Fruit fly (Drosophila melanogaster): Measurements from ENCODE around the gene CG11791.

The CG11791 gene

DNA sequence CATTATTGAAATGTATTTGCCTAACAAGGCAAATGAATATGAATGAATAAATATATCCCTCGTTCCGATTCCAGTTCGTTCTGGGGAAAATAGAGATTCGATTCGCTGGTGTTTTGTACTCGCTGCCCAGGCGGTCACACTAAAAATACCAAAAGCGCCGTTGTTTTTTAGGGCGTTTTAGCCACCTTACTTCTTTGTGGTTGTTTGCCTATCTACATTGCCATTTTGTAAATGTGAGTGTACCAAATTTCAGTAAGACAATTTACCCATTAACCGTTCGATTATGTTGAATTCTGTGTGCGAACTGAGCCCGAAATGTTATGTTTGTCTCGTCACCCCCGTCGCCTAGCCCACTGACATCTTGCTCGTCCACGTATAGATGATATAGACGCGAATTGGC lies 48.1 kb downstream of the CG11791 start, which contains the start of the genes CG33095 and CG33096:
Gene CG33095 (plus strand): TSS at position 187 of the 400 bp plus-strand sequence.
Gene CG33096 (plus strand): TSS at position 187 of the 400 bp plus-strand sequence.
- TF ChIP-seq ttk (optimal IDR thresholded peaks at IDR 0.05) (no peak), insv (optimal IDR thresholded peaks at IDR 0.05) (no peak), h (optimal IDR thresholded peaks at IDR 0.05) (no peak), Myc (optimal IDR thresholded peaks at IDR 0.05) (no peak), psq (optimal IDR thresholded peaks at IDR 0.05) (no peak)

DNA sequence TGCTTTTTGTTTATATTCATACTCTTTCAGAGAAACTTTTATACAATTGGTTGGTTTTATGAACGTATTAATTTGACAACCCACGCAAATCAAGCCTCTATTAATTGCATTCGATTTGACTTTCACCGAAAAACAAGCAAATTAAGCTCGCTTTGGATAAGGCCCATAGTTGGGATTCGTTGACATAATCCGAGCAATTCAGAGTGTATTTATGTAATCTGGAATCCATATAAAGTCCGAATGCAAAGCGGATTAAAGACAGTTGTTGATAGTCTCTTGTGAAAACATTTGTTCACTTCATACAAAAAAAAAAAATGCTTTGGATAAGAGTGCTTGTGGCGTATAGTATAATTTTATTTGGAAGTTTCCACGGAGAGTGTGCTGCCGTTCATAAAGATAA lies 52.8 kb downstream of the CG11791 start, which contains the start of gene CG45095:
Gene CG45095 (plus strand): TSS at position 301 of the 400 bp plus-strand sequence.
- TF ChIP-seq Sin3A (optimal IDR thresholded peaks at IDR 0.05): no peak
- no peak for TF ChIP-seq psq (optimal IDR thresholded peaks at IDR 0.05)
- no peak for TF ChIP-seq insv (optimal IDR thresholded peaks at IDR 0.05)
- no peak for TF ChIP-seq Myc (optimal IDR thresholded peaks at IDR 0.05)
- no peak for TF ChIP-seq ttk (optimal IDR thresholded peaks at IDR 0.05)
- TF ChIP-seq h (optimal IDR thresholded peaks at IDR 0.05): no peak
